Worm (Caenorhabditis elegans): ENCODE measurements around the gene C34E10.9.

DNA sequence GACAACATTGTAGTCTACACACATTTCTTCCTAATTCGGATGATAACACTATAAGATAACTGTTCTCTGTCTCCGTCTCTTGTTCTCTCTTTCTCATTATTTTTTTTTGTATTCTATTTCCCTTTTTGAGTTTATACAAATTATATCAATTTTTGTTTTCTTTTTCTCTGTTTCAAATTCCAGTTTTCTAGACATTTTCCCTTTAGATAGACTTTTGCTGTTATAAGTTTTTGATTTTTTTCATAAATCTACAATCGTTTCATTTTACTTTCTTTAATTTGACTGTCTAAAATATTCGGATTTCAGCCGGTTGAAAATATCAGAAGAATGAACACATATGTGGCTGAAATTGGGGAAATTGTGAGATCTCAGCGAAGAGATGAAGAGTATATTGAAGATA lies 27.1 kb downstream of the C34E10.9 start, which contains the start of gene prx-10:
- TF ChIP-seq elt-4 (tag; optimal IDR thresholded peaks at IDR 0.05) (no peak), Y22D7AL.16 (tag; optimal IDR thresholded peaks at IDR 0.05) (no peak), ceh-30 (tag; optimal IDR thresholded peaks at IDR 0.05) (no peak)
